Worm (Caenorhabditis elegans) whole organism, L1 larva: Measurements from ENCODE around the gene F54B11.10.

Experiments
- C04F5.9 ChIP-seq: sonication (generic microtip); optimal IDR thresholded peaks from 2 replicates; lab custom pipeline; 2016; ENCODE audit warnings: missing genetic modification characterization, missing compliant biosample characterization
- C34B4.2 ChIP-seq: sonication (generic microtip); optimal IDR thresholded peaks from 2 replicates; lab custom pipeline; 2017; ENCODE audit warnings: mild to moderate bottlenecking, missing genetic modification characterization, missing compliant biosample characterization
- lin-13 ChIP-seq: fragments of 150-350 bp; optimal IDR thresholded peaks from 2 replicates; lab custom pipeline; 2014; ENCODE audit warnings: missing biosample characterization, missing genetic modification reagents, missing genetic modification characterization
- lir-3 ChIP-seq: sonication (generic microtip); optimal IDR thresholded peaks from 2 replicates; lab custom pipeline; 2016; ENCODE audit warnings: mild to moderate bottlenecking, missing genetic modification characterization, moderate library complexity, missing compliant biosample characterization; ENCODE audit not compliant: poor library complexity
- nhr-76 ChIP-seq: sonication (generic microtip); optimal IDR thresholded peaks from 2 replicates; lab custom pipeline; 2017; ENCODE audit warnings: missing biosample characterization, missing genetic modification characterization
- nhr-84 ChIP-seq: sonication (generic microtip); optimal IDR thresholded peaks from 2 replicates; lab custom pipeline; 2017; ENCODE audit warnings: missing biosample characterization, missing genetic modification characterization
- unc-62 ChIP-seq: fragments of 150-350 bp; optimal IDR thresholded peaks from 2 replicates; lab custom pipeline; 2014; ENCODE audit warnings: missing biosample characterization, missing genetic modification reagents, missing genetic modification characterization

DNA sequence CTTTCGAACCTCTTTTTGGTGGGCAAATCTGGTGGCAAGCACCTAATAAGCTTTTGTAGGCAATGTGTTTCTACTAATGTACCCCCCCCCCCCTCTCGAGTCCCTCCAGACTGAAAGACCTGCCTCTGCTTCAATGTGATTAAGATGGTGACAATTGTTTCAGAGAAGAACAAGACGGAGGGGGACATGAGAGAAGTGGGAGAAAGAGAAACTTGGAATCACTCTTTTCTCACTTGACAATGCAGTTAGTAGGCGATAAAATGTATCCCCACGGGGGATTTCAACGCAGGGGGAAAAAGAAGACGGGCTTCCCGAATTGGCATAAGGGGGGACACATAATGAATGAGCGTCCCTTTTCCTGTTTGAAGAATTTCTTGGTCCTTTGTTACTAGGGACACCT, 50.3 kb downstream of the F54B11.10 start:
- no peak for TF ChIP-seq unc-62 (GFP tag; lab: Kevin White, UChicago)
- TF ChIP-seq nhr-84 (tag; lab: Kevin White, UChicago): no peak
- TF ChIP-seq C34B4.2 (tag; lab: Kevin White, UChicago): no peak
- no peak for TF ChIP-seq C04F5.9 (tag; lab: Kevin White, UChicago)
- no peak for TF ChIP-seq nhr-76
- TF ChIP-seq lir-3: no peak
- TF ChIP-seq lin-13 (GFP tag; lab: Kevin White, UChicago): no peak
